Fruit fly (Drosophila melanogaster) Kc167 (cell line): ENCODE results near the gene Cpr65Az.

Experiments used
- Myc ChIP-seq: fragments of >200 bp; optimal IDR thresholded peaks from 2 replicates; lab custom pipeline; 2017; ENCODE audit warnings: missing external identifiers
- Sin3A ChIP-seq: fragments of >200 bp; optimal IDR thresholded peaks from 2 replicates; lab custom pipeline; 2018; ENCODE audit warnings: missing external identifiers
- psq ChIP-seq: fragments of >200 bp; optimal IDR thresholded peaks from 2 replicates; lab custom pipeline; 2017; ENCODE audit warnings: missing external identifiers
- ttk ChIP-seq: sonication (Bioruptor generic); optimal IDR thresholded peaks from 2 replicates; lab custom pipeline; 2017; ENCODE audit warnings: missing external identifiers

DNA sequence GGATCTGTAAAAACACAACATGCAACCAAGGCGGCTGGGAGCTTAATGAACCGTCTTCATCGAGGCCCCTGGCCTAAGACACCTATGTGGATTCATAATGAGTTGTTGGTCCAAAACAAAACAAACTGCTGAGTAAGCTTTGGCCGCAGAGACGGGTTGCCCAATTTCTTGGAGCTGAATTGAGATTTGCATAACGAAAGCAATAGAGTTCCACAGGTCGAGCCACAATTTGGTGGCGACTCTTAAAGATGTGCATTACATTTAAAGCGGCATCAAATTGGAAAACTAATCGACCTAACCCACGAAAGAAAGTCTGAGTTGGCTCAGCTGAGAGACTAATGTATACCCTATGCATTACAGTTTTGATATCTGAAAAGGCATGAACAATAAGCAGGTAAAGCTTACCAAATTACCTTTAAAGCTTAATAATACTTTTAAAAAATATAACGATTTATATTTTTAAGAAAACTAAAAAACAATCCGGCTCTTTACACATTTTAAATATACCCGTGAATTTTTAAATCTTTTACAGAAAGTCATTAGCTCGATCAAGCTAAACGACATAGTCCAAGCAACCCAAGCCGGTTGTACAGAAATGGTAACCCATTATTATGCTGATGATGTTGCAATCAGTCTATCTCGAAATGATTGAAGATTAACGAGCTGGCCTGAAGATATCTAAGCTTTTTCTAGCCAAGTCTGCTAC, 3.1 kb upstream of the Cpr65Az start, which contains the start of gene CG13297:
- no peak for TF ChIP-seq psq (lab: Kevin White, UChicago)
- no peak for TF ChIP-seq Myc (lab: Kevin White, UChicago)
- no peak for TF ChIP-seq Sin3A (lab: Kevin White, UChicago)
- no peak for TF ChIP-seq ttk (lab: Kevin White, UChicago)
